Fruit fly (Drosophila melanogaster) Kc167 (cell line): ENCODE data around the gene DIP-iota.

Source experiments
- Myc ChIP-seq: fragments of >200 bp; optimal IDR thresholded peaks from 2 replicates; lab custom pipeline; 2017; ENCODE audit warnings: missing external identifiers
- Sin3A ChIP-seq: fragments of >200 bp; optimal IDR thresholded peaks from 2 replicates; lab custom pipeline; 2018; ENCODE audit warnings: missing external identifiers
- h ChIP-seq: fragments of >200 bp; optimal IDR thresholded peaks from 3 replicates; lab custom pipeline; 2018; ENCODE audit warnings: missing external identifiers
- ttk ChIP-seq: sonication (Bioruptor generic); optimal IDR thresholded peaks from 2 replicates; lab custom pipeline; 2017; ENCODE audit warnings: missing external identifiers

- TF ChIP-seq Sin3A (no peak), h (lab: Kevin White, UChicago) (no peak), Myc (no peak), ttk (lab: Kevin White, UChicago) (no peak)
Measured at dm6 chr2L:6632307-6632706, 10.8 kb upstream of the DIP-iota start, which contains the start of gene Oatp26F.
